Worm (Caenorhabditis elegans) whole organism, L3 larva: ENCODE data around the gene faah-1.

Source experiments
- ceh-82 ChIP-seq: fragments of 150-350 bp; optimal IDR thresholded peaks from 2 replicates; lab custom pipeline; 2014; ENCODE audit warnings: missing biosample characterization, missing genetic modification characterization
- fkh-10 ChIP-seq: sonication (generic microtip); optimal IDR thresholded peaks from 2 replicates; lab custom pipeline; 2017; ENCODE audit warnings: missing biosample characterization, missing genetic modification reagents, missing genetic modification characterization
- nhr-11 ChIP-seq: fragments of 150-350 bp; optimal IDR thresholded peaks from 2 replicates; lab custom pipeline; 2014; ENCODE audit warnings: missing biosample characterization, missing genetic modification characterization
- nhr-25 ChIP-seq: sonication (generic microtip); optimal IDR thresholded peaks from 2 replicates; lab custom pipeline; 2017; ENCODE audit warnings: missing biosample characterization, missing genetic modification characterization
- nhr-28 ChIP-seq: fragments of 150-350 bp; optimal IDR thresholded peaks from 2 replicates; lab custom pipeline; 2014; ENCODE audit warnings: missing biosample characterization, missing genetic modification characterization
- nhr-77 ChIP-seq: fragments of 150-350 bp; optimal IDR thresholded peaks from 2 replicates; lab custom pipeline; 2014; ENCODE audit warnings: missing biosample characterization, missing genetic modification characterization
- unc-39 ChIP-seq: sonication (generic microtip); optimal IDR thresholded peaks from 4 replicates; lab custom pipeline; 2017; ENCODE audit warnings: missing biosample characterization, missing genetic modification characterization

DNA sequence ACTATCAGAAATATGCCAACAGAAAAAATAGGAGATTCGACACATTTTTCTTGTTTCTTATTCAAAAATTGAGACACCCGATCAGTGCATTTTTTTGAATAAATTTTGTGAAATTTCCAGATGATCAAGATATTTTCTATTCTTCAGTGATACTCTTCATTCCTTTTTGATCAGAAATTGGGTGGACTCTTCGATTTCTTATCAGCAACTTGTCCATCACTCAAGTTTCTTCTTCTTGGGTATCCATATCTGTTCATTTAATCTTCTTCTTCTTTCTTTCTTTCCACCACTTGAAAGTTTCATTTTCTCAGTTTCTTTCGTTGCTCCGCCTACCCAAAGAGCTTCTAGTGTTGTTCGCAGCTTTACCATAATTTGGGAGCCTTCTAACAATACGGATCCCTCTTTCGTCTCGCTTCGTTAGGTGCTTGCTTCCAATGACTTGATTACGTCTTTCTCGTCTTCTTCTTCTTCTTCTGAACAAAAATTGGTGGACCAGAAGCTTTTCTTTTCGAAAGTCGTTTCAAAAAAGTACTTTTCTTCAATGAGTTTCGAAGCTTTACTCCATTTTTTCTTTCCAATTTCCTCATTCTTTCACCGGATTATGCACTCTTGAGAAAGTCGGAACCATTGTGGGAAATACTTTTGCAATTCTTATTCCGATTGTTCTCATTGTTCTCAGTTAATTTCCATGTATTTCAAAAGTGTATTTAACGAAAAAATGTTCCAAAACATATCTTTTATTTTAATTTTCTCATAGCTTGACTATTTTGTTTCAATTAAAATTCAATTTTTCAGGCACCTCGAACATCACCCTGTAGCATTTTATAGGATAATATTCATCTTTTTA lies 16.7 kb downstream of the faah-1 start, which contains the start of gene pct-1:
- TF ChIP-seq nhr-77 (tag; lab: Kevin White, UChicago) (no peak), nhr-28 (tag; lab: Kevin White, UChicago) (no peak), unc-39 (tag; lab: Kevin White, UChicago) (no peak), nhr-11 (tag; lab: Kevin White, UChicago) (no peak), fkh-10 (no peak), nhr-25 (tag; lab: Kevin White, UChicago) (no peak), ceh-82 (tag; lab: Kevin White, UChicago) (no peak)
